Worm (Caenorhabditis elegans) whole organism, late embryonic: ENCODE data around the gene str-25.

Source experiments
- K02D7.2 ChIP-seq: sonication (generic microtip); optimal IDR thresholded peaks from 2 replicates; lab custom pipeline; 2017; ENCODE audit warnings: mild to moderate bottlenecking, missing genetic modification characterization, missing compliant biosample characterization
- Y22D7AL.16 ChIP-seq: sonication (generic microtip); optimal IDR thresholded peaks from 2 replicates; lab custom pipeline; 2016; ENCODE audit warnings: missing genetic modification characterization, missing compliant biosample characterization
- ama-1 ChIP-seq: fragments of 150-350 bp; optimal IDR thresholded peaks from 2 replicates; lab custom pipeline; 2014
- ceh-18 ChIP-seq: sonication (generic microtip); optimal IDR thresholded peaks from 2 replicates; lab custom pipeline; 2016; ENCODE audit warnings: missing genetic modification characterization, missing compliant biosample characterization
- ceh-19 ChIP-seq: fragments of 200-800 bp; sonication (Bioruptor generic); optimal IDR thresholded peaks from 2 replicates; lab custom pipeline; 2018; ENCODE audit warnings: mild to moderate bottlenecking, missing genetic modification characterization, missing compliant biosample characterization
- ceh-22 ChIP-seq: sonication (generic microtip); optimal IDR thresholded peaks from 2 replicates; lab custom pipeline; 2017; ENCODE audit warnings: missing biosample characterization, missing genetic modification characterization
- ceh-31 ChIP-seq: sonication (generic microtip); optimal IDR thresholded peaks from 2 replicates; lab custom pipeline; 2016; ENCODE audit warnings: missing genetic modification characterization, missing compliant biosample characterization
- ceh-34 ChIP-seq: sonication (generic microtip); optimal IDR thresholded peaks from 2 replicates; lab custom pipeline; 2016; ENCODE audit warnings: mild to moderate bottlenecking, missing genetic modification characterization, missing compliant biosample characterization
- ceh-6 ChIP-seq: fragments of 200-800 bp; sonication (Bioruptor generic); optimal IDR thresholded peaks from 2 replicates; lab custom pipeline; 2018; ENCODE audit warnings: mild to moderate bottlenecking, missing genetic modification characterization, missing compliant biosample characterization
- dmd-4 ChIP-seq: sonication (generic microtip); optimal IDR thresholded peaks from 2 replicates; lab custom pipeline; 2016; ENCODE audit warnings: borderline replicate concordance, missing genetic modification characterization, missing compliant biosample characterization
- dve-1 ChIP-seq: sonication (generic microtip); optimal IDR thresholded peaks from 2 replicates; lab custom pipeline; 2017; ENCODE audit warnings: antibody characterized with exemption, mild to moderate bottlenecking, missing genetic modification characterization, missing compliant biosample characterization
- elt-2 ChIP-seq: sonication (generic microtip); optimal IDR thresholded peaks from 2 replicates; lab custom pipeline; 2016; ENCODE audit warnings: missing genetic modification reagents, missing genetic modification characterization, missing compliant biosample characterization
- elt-4 ChIP-seq: sonication (generic microtip); optimal IDR thresholded peaks from 2 replicates; lab custom pipeline; 2016; ENCODE audit warnings: missing genetic modification characterization, missing compliant biosample characterization
- ets-4 ChIP-seq: sonication (generic microtip); optimal IDR thresholded peaks from 2 replicates; lab custom pipeline; 2016; ENCODE audit warnings: missing genetic modification characterization, missing compliant biosample characterization
- eyg-1 ChIP-seq: sonication (generic microtip); optimal IDR thresholded peaks from 2 replicates; lab custom pipeline; 2016; ENCODE audit warnings: missing genotype, missing genetic modification characterization, missing compliant biosample characterization
- fkh-10 ChIP-seq: fragments of 150-350 bp; optimal IDR thresholded peaks from 2 replicates; lab custom pipeline; 2014; ENCODE audit warnings: missing biosample characterization, missing genetic modification reagents, missing genetic modification characterization
- fkh-6 ChIP-seq: sonication (generic microtip); optimal IDR thresholded peaks from 2 replicates; lab custom pipeline; 2016; ENCODE audit warnings: missing genetic modification characterization, missing compliant biosample characterization
- hlh-13 ChIP-seq: fragments of 200-800 bp; sonication (Bioruptor generic); optimal IDR thresholded peaks from 2 replicates; lab custom pipeline; 2018; ENCODE audit warnings: mild to moderate bottlenecking, missing genetic modification characterization, missing compliant biosample characterization
- hlh-30 ChIP-seq: sonication (generic microtip); optimal IDR thresholded peaks from 2 replicates; lab custom pipeline; 2017; ENCODE audit warnings: antibody characterized with exemption, missing genetic modification characterization, missing compliant biosample characterization; ENCODE audit not compliant: insufficient read depth
- hlh-6 ChIP-seq: sonication (generic microtip); optimal IDR thresholded peaks from 2 replicates; lab custom pipeline; 2016; ENCODE audit warnings: missing genotype, missing genetic modification characterization, missing compliant biosample characterization
- hlh-8 ChIP-seq: sonication (generic microtip); optimal IDR thresholded peaks from 2 replicates; lab custom pipeline; 2016; ENCODE audit warnings: missing genotype, missing genetic modification characterization, missing compliant biosample characterization
- lim-6 ChIP-seq: sonication (generic microtip); optimal IDR thresholded peaks from 2 replicates; lab custom pipeline; 2016; ENCODE audit warnings: missing genetic modification characterization, missing compliant biosample characterization
- mec-3 ChIP-seq: sonication (generic microtip); optimal IDR thresholded peaks from 2 replicates; lab custom pipeline; 2016; ENCODE audit warnings: borderline replicate concordance, missing genetic modification characterization, missing compliant biosample characterization
- nfya-1 ChIP-seq: sonication (generic microtip); optimal IDR thresholded peaks from 2 replicates; lab custom pipeline; 2017; ENCODE audit warnings: missing genetic modification characterization, mild to moderate bottlenecking, missing compliant biosample characterization, antibody characterized with exemption, moderate library complexity
- npax-4 ChIP-seq: sonication (generic microtip); optimal IDR thresholded peaks from 2 replicates; lab custom pipeline; 2016; ENCODE audit warnings: missing genetic modification characterization, missing compliant biosample characterization
- pat-9 ChIP-seq: fragments of 200-800 bp; sonication (Bioruptor generic); optimal IDR thresholded peaks from 2 replicates; lab custom pipeline; 2018; ENCODE audit warnings: mild to moderate bottlenecking, missing genetic modification characterization, moderate library complexity, missing compliant biosample characterization
- pha-2 ChIP-seq: sonication (generic microtip); optimal IDR thresholded peaks from 2 replicates; lab custom pipeline; 2017; ENCODE audit warnings: mild to moderate bottlenecking, missing genetic modification characterization, missing compliant biosample characterization
- pha-4 ChIP-seq: fragments of 150-350 bp; optimal IDR thresholded peaks from 2 replicates; lab custom pipeline; 2018; ENCODE audit warnings: missing biosample characterization, missing genetic modification reagents, missing genetic modification characterization
- ref-2 ChIP-seq: sonication (generic microtip); optimal IDR thresholded peaks from 2 replicates; lab custom pipeline; 2016; ENCODE audit warnings: missing genetic modification characterization, missing compliant biosample characterization
- rnt-1 ChIP-seq: sonication (generic microtip); optimal IDR thresholded peaks from 2 replicates; lab custom pipeline; 2016; ENCODE audit warnings: missing genetic modification characterization, missing compliant biosample characterization
- syd-9 ChIP-seq: sonication (generic microtip); optimal IDR thresholded peaks from 2 replicates; lab custom pipeline; 2016; ENCODE audit warnings: mild to moderate bottlenecking, missing genetic modification characterization, moderate library complexity, missing compliant biosample characterization
- tbx-2 ChIP-seq: sonication (generic microtip); optimal IDR thresholded peaks from 2 replicates; lab custom pipeline; 2016; ENCODE audit warnings: missing genetic modification characterization, missing compliant biosample characterization
- ttx-3 ChIP-seq: sonication (generic microtip); optimal IDR thresholded peaks from 2 replicates; lab custom pipeline; 2016; ENCODE audit warnings: missing genetic modification reagents, missing genetic modification characterization, missing compliant biosample characterization
- unc-42 ChIP-seq: sonication (generic microtip); optimal IDR thresholded peaks from 2 replicates; lab custom pipeline; 2016; ENCODE audit warnings: missing genotype, missing genetic modification characterization, missing compliant biosample characterization
- unc-55 ChIP-seq: sonication (generic microtip); optimal IDR thresholded peaks from 2 replicates; lab custom pipeline; 2017; ENCODE audit warnings: missing biosample characterization, missing genetic modification reagents, missing genetic modification characterization
- zip-5 ChIP-seq: sonication (generic microtip); optimal IDR thresholded peaks from 2 replicates; lab custom pipeline; 2016; ENCODE audit warnings: missing genetic modification characterization, missing compliant biosample characterization

The str-25 gene

DNA sequence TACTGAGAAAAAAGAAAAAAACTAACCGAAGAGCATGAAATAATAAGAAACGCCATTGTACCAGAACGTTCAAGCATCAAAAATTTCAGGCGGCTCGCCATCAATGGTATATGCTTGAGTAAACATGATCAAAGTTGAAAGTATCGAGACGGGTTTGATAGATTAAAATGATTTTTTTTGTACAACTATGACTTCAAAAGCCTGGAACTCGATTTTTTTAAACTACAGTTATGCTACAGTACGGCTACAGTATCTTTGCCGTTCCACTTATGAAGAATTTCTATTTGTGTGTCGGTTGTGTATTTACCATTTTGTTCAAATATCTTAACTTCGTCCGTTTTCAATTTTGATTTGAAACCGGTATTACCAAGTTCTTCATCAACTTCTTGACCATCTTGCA lies 39.6 kb downstream of the str-25 start, which contains the start of gene str-97:
Gene str-97, minus strand, starts transcription at position 101 of the 400 bp plus-strand sequence.
- no peak for TF ChIP-seq ceh-22 (tag; lab: Kevin White, UChicago)
- TF ChIP-seq lim-6 (tag; lab: Kevin White, UChicago): no peak
- no peak for TF ChIP-seq fkh-10 (GFP tag; lab: Kevin White, UChicago)
- no peak for TF ChIP-seq elt-2 (tag; lab: Kevin White, UChicago)

DNA sequence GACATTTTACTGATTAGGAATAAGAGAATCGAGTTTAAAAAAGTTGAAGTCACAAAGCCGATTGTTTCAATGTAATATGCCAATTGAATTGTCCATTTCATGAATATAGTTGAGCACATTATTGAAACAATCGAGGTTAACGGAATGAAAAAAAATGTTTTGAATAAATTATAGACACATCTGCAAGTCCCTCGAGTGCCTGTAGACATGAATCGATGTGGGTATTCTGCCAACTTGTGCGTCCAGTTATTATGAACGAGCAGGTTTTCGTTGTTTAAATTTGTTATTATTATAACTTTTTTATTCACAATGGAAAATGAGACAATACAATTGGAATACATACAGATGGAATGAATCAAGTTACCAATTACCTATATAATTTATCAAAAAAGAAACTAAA lies 42.9 kb downstream of the str-25 start, which contains the start of gene str-99:
Gene str-99, minus strand, starts transcription at position 101 of the 400 bp plus-strand sequence.
- TF ChIP-seq ceh-22 (tag; lab: Kevin White, UChicago) (no peak), elt-2 (tag; lab: Kevin White, UChicago) (no peak), mec-3 (tag; lab: Kevin White, UChicago) (no peak), ceh-18 (no peak), elt-4 (tag; lab: Kevin White, UChicago) (no peak), ets-4 (tag; lab: Kevin White, UChicago) (no peak), ceh-6 (GFP tag; lab: Kevin White, UChicago) (no peak), pat-9 (tag; lab: Kevin White, UChicago) (no peak), hlh-6 (tag; lab: Kevin White, UChicago) (no peak)

DNA sequence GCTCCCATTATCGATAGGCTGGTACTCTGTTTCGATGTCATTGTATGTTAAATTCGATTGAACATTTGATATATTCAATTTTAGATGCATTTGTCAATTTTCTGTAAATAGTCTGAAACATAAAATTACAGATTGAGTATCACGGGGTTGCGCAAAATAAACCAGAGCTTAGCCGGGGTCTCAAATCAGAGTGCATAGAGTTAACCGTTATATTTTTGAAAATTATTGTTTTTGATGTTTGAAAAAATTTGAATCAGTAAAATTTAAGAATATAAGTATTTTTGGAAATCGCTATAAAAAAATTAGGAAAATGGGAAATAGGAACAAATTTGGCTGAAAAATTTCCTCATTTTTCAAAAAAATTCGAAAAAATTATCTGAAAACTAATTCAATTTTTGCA lies 44.1 kb downstream of the str-25 start, which contains the start of gene F10A3.17:
Gene F10A3.17, minus strand, starts transcription at position 101 of the 400 bp plus-strand sequence.
- TF ChIP-seq pha-2 (tag; lab: Kevin White, UChicago): no peak
- TF ChIP-seq ceh-31 (tag; lab: Kevin White, UChicago): no peak
- no peak for TF ChIP-seq ref-2 (tag; lab: Kevin White, UChicago)
- TF ChIP-seq hlh-6 (tag; lab: Kevin White, UChicago): no peak
- no peak for TF ChIP-seq unc-42 (tag; lab: Kevin White, UChicago)
- TF ChIP-seq ama-1 (lab: Kevin White, UChicago): no peak
- TF ChIP-seq hlh-8: no peak
- no peak for TF ChIP-seq Y22D7AL.16 (tag; lab: Kevin White, UChicago)
- TF ChIP-seq zip-5: no peak
- no peak for TF ChIP-seq dmd-4 (tag; lab: Kevin White, UChicago)
- TF ChIP-seq eyg-1 (tag; lab: Kevin White, UChicago): no peak
- TF ChIP-seq dve-1 (tag; lab: Kevin White, UChicago): no peak
- TF ChIP-seq, all 69 proteins: peak for 0

DNA sequence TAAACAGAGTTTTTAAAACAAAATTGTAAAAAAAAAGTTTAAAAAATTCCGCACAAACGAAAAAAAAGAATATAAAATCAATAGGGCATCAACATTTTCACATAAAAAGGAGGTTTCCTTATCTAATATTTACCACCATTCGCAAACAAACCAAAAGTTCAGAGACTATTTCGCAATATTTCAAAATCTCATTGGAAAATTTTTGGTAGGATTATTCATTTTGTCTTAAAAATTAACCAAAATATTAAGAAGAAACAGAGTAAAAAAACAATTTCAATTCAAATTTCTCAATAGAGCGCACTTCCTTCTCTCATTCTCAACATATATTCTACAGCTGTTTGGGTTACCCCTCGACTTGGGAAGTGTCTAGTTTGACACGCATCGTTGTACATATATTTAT lies 44.6 kb downstream of the str-25 start:
- TF ChIP-seq lim-6 (tag; lab: Kevin White, UChicago) (no peak), tbx-2 (tag; lab: Kevin White, UChicago) (no peak), Y22D7AL.16 (tag; lab: Kevin White, UChicago) (no peak), hlh-13 (GFP tag; lab: Kevin White, UChicago) (no peak), fkh-6 (no peak)
- TF ChIP-seq, all 69 proteins: peak for 0

DNA sequence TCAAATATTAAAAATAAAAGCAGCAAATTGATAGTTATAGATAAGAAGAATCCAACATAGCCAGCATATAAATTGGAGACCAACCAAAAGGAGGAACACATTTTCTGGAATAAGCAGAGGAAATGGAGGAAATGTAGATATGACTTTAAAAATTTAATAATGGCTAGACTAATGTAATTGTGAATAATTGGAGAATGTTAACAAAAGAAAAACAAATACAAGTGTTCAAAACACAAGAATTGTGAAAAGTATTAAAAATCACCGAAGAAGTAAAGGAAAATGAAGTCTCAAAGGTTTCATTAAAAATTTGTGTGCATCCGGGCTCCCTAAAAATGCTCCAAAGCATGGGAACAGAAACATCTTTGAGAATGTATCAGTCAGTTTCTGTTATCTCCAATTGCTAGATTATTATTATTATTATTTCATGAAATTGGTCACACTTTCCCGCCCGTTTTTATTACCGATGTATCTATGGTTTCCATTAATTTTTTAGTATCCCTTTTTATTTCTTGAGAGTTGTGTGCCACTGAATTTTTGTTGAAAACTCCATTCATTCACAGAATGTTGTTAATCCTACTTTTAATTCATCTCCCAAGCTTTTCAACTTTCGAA lies 46.7 kb downstream of the str-25 start, which contains the start of the genes str-109 and F10A3.11:
Gene str-109, minus strand, starts transcription at position 101 of the 612 bp plus-strand sequence.
Gene F10A3.11, plus strand, starts transcription at position 562 of the 612 bp plus-strand sequence.
- TF ChIP-seq unc-55 (GFP tag; lab: Kevin White, UChicago): no peak

DNA sequence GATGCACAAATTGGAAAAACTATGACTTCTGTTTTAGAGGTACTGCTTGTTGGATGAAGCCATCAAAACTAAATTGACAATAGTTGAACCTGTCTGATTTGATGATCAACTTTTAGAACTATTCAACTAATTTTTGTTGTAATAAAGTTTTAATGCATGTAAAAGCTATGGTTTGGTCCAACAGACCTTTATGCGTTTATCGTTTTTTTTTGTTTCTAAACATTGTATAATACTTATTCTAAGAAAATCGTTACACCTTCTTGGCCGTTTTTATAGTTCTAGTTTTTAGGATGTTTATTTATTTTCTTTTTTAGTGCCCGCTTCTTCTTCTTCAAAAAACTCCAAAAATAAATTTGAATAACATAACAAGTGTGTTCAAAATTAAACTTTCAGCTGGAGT lies 48.2 kb downstream of the str-25 start, which contains the start of gene F10A3.12:
Gene F10A3.12, plus strand, starts transcription at position 301 of the 400 bp plus-strand sequence.
- no peak for TF ChIP-seq ttx-3

DNA sequence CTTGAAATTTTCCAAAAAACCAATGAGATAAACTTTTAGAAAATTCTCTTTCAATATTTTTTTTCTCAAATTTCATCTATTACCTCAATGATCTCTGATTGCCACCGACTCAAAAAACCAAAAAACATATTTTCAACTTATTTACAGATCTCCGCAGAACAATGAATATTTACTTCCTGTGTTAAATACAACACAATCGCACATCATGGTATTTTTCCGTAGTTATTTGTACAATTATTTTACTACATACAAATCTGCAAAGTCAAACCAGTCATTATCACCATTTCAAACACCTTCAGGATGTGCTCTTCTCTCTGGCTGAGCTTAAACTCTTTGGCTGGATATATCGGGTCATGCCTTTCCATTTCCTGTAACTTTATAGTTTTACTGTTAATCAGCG lies 50.5 kb downstream of the str-25 start, which contains the start of gene str-108:
Gene str-108, plus strand, starts transcription at position 301 of the 400 bp plus-strand sequence.
- TF ChIP-seq hlh-30 (tag; lab: Kevin White, UChicago) (no peak), pha-4 (tag; lab: Kevin White, UChicago) (no peak), ceh-19 (no peak), ceh-34 (no peak), nfya-1 (tag; lab: Kevin White, UChicago) (no peak), ama-1 (lab: Kevin White, UChicago) (no peak), pha-2 (tag; lab: Kevin White, UChicago) (no peak), ceh-18 (no peak), fkh-10 (GFP tag; lab: Kevin White, UChicago) (no peak), ceh-6 (GFP tag; lab: Kevin White, UChicago) (no peak), K02D7.2 (tag; lab: Kevin White, UChicago) (no peak), syd-9 (no peak), npax-4 (tag; lab: Kevin White, UChicago) (no peak), eyg-1 (tag; lab: Kevin White, UChicago) (no peak), ref-2 (tag; lab: Kevin White, UChicago) (no peak), hlh-6 (tag; lab: Kevin White, UChicago) (no peak), tbx-2 (tag; lab: Kevin White, UChicago) (no peak), rnt-1 (tag; lab: Kevin White, UChicago) (no peak), elt-4 (tag; lab: Kevin White, UChicago) (no peak)
